Worm (Caenorhabditis elegans) whole organism, L4 larva: ENCODE results near the gene hil-2.
A peak's percentile ranks its signal among the peaks of the same experiment; 100 is the strongest.

Source experiments
- D1046.2 ChIP-seq: fragments of 200-800 bp; sonication (Bioruptor generic); IDR thresholded peaks from 2 replicates; pipeline ENCODE4 v1.3.6; 2022; ENCODE audit warnings: missing genetic modification characterization, missing compliant biosample characterization
- F37D6.2 ChIP-seq: sonication (generic microtip); optimal IDR thresholded peaks from 2 replicates; lab custom pipeline; 2016; ENCODE audit warnings: mild to moderate bottlenecking, missing genetic modification characterization, missing compliant biosample characterization
- F44E2.7 ChIP-seq: fragments of 200-800 bp; sonication (Bioruptor generic); IDR thresholded peaks from 2 replicates; pipeline ENCODE4 v2.1.2; 2022; ENCODE audit warnings: missing genetic modification characterization, missing compliant biosample characterization
- T20F7.1 ChIP-seq: fragments of 200-800 bp; sonication (Bioruptor generic); optimal IDR thresholded peaks from 2 replicates; lab custom pipeline; 2018; ENCODE audit warnings: mild to moderate bottlenecking, missing genetic modification characterization, missing compliant biosample characterization
- Y75B8A.6 ChIP-seq: fragments of 200-800 bp; sonication (Bioruptor generic); IDR thresholded peaks from 2 replicates; pipeline ENCODE4 v1.3.6; 2022; ENCODE audit warnings: missing genetic modification reagents, missing genetic modification characterization, missing compliant biosample characterization
- aha-1 ChIP-seq: fragments of 150-350 bp; peaks from one replicate; lab custom pipeline; 2014; ENCODE audit warnings: missing biosample characterization, missing genetic modification characterization
- arid-1 ChIP-seq: fragments of 200-800 bp; sonication (Bioruptor generic); conservative IDR thresholded peaks from 2 replicates; pipeline ENCODE4 v1.3.6; 2022; ENCODE audit warnings: missing genetic modification reagents, missing genetic modification characterization, missing compliant biosample characterization
- ceh-20 ChIP-seq: fragments of 200-800 bp; sonication (Bioruptor generic); IDR thresholded peaks from 2 replicates; pipeline ENCODE4 v1.3.6; 2022; ENCODE audit warnings: missing genetic modification reagents, missing genetic modification characterization, missing compliant biosample characterization
- ceh-28 ChIP-seq: fragments of 150-350 bp; optimal IDR thresholded peaks from 2 replicates; lab custom pipeline; 2014; ENCODE audit warnings: missing biosample characterization, missing genetic modification reagents, missing genetic modification characterization
- ceh-62 ChIP-seq: sonication (generic microtip); optimal IDR thresholded peaks from 2 replicates; lab custom pipeline; 2017; ENCODE audit warnings: missing biosample characterization, missing genetic modification characterization
- ces-1 ChIP-seq: fragments of 150-350 bp; sonication (generic microtip); optimal IDR thresholded peaks from 4 replicates; lab custom pipeline; 2014; ENCODE audit warnings: missing biosample characterization, missing genetic modification reagents, missing genetic modification characterization
- cey-2 ChIP-seq: sonication (generic microtip); optimal IDR thresholded peaks from 3 replicates; lab custom pipeline; 2017; ENCODE audit warnings: missing genetic modification characterization, mild to moderate bottlenecking, missing compliant biosample characterization, antibody characterized with exemption, borderline replicate concordance; ENCODE audit not compliant: insufficient read depth
- dmd-8 ChIP-seq: fragments of 200-800 bp; sonication (Bioruptor generic); IDR thresholded peaks from 2 replicates; pipeline ENCODE4 v1.3.6; 2022; ENCODE audit warnings: missing genetic modification characterization, missing compliant biosample characterization
- egl-43 ChIP-seq: fragments of 200-800 bp; sonication (Bioruptor generic); IDR thresholded peaks from 2 replicates; pipeline ENCODE4 v1.3.6; 2022; ENCODE audit warnings: missing genetic modification reagents, missing genetic modification characterization, missing compliant biosample characterization
- fos-1 ChIP-seq: fragments of 150-350 bp; optimal IDR thresholded peaks from 2 replicates; lab custom pipeline; 2014; ENCODE audit warnings: missing biosample characterization, missing genetic modification characterization
- hlh-11 ChIP-seq: fragments of 200-800 bp; sonication (Bioruptor generic); optimal IDR thresholded peaks from 2 replicates; lab custom pipeline; 2018; ENCODE audit warnings: mild to moderate bottlenecking, missing genetic modification characterization, missing compliant biosample characterization
- hlh-30 ChIP-seq: sonication (generic microtip); optimal IDR thresholded peaks from 2 replicates; lab custom pipeline; 2017; ENCODE audit warnings: antibody characterized with exemption, mild to moderate bottlenecking, missing genetic modification characterization, missing compliant biosample characterization; ENCODE audit not compliant: insufficient read depth
- hmg-1.1 ChIP-seq: fragments of 200-800 bp; sonication (Bioruptor generic); IDR thresholded peaks from 2 replicates; pipeline ENCODE4 v1.3.6; 2022; ENCODE audit warnings: missing genetic modification reagents, missing genetic modification characterization, missing compliant biosample characterization
- jun-1 ChIP-seq: fragments of 150-350 bp; optimal IDR thresholded peaks from 2 replicates; lab custom pipeline; 2014; ENCODE audit warnings: missing biosample characterization, missing genetic modification reagents, missing genetic modification characterization
- lin-29 ChIP-seq: fragments of 200-800 bp; sonication (Bioruptor generic); IDR thresholded peaks from 2 replicates; pipeline ENCODE4 v1.3.6; 2022; ENCODE audit warnings: missing genetic modification reagents, missing genetic modification characterization, missing compliant biosample characterization
- lsy-2 ChIP-seq, 2 experiments: fragments of 150-350 bp in 1 of 2; sonication (generic microtip) in 1 of 2; optimal IDR thresholded peaks; 2 replicates each; lab custom pipeline; 2014 to 2017; ENCODE audit warnings: missing biosample characterization in 2 of 2, missing genetic modification characterization in 2 of 2
- mdl-1 ChIP-seq, 2 experiments: fragments of 150-350 bp in 1 of 2; sonication (generic microtip) in 1 of 2; optimal IDR thresholded peaks; 2 replicates each; lab custom pipeline; 2014 to 2017; ENCODE audit warnings: missing biosample characterization in 2 of 2, missing genetic modification characterization in 2 of 2
- mes-2 ChIP-seq: sonication (generic microtip); optimal IDR thresholded peaks from 2 replicates; lab custom pipeline; 2016; ENCODE audit warnings: missing genotype, mild to moderate bottlenecking, missing genetic modification characterization, missing compliant biosample characterization; ENCODE audit not compliant: poor library complexity, severe bottlenecking
- nhr-102 ChIP-seq: sonication (generic microtip); optimal IDR thresholded peaks from 2 replicates; lab custom pipeline; 2016; ENCODE audit warnings: mild to moderate bottlenecking, missing genetic modification characterization, moderate library complexity, missing compliant biosample characterization
- nhr-11 ChIP-seq: fragments of 150-350 bp; optimal IDR thresholded peaks from 2 replicates; lab custom pipeline; 2014; ENCODE audit warnings: missing biosample characterization, missing genetic modification characterization
- nhr-237 ChIP-seq: sonication (generic microtip); optimal IDR thresholded peaks from 2 replicates; lab custom pipeline; 2017; ENCODE audit warnings: missing biosample characterization, missing genetic modification characterization
- nhr-41 ChIP-seq: fragments of 200-800 bp; sonication (Bioruptor generic); IDR thresholded peaks from 2 replicates; pipeline ENCODE4 v1.3.6; 2022; ENCODE audit warnings: missing genetic modification reagents, missing genetic modification characterization, missing compliant biosample characterization
- nhr-77 ChIP-seq: fragments of 150-350 bp; optimal IDR thresholded peaks from 2 replicates; lab custom pipeline; 2014; ENCODE audit warnings: missing biosample characterization, missing genetic modification characterization
- pha-4 ChIP-seq, 2 experiments: fragments of 150-350 bp in 1 of 2; fragments of 200-800 bp in 1 of 2; sonication (Bioruptor generic) in 1 of 2; IDR thresholded peaks in 1 of 2; optimal IDR thresholded peaks in 1 of 2; 2 replicates each; pipeline versions ENCODE4 v1.3.6 to Lab custom; 2014 to 2022; ENCODE audit warnings: missing genetic modification characterization in 2 of 2, missing genetic modification reagents in 2 of 2, missing biosample characterization in 1 of 2, missing compliant biosample characterization in 1 of 2
- rbr-2 ChIP-seq: sonication (generic microtip); optimal IDR thresholded peaks from 2 replicates; lab custom pipeline; 2016; ENCODE audit warnings: missing genotype, missing genetic modification characterization, missing compliant biosample characterization
- spr-1 ChIP-seq: sonication (generic microtip); optimal IDR thresholded peaks from 2 replicates; lab custom pipeline; 2016; ENCODE audit warnings: mild to moderate bottlenecking, missing genetic modification characterization, missing compliant biosample characterization
- tag-97 ChIP-seq: fragments of 200-800 bp; sonication (Bioruptor generic); IDR thresholded peaks from 2 replicates; pipeline ENCODE4 v1.3.6; 2022; ENCODE audit warnings: missing genetic modification characterization, missing compliant biosample characterization
- unc-62 ChIP-seq, 3 experiments: fragments of 150-350 bp in 1 of 3; sonication (generic microtip); optimal IDR thresholded peaks in 2 of 3; peaks in 1 of 3; 1 replicate in 1 of 3; 2 replicates in 2 of 3; lab custom pipeline; 2014 to 2017; ENCODE audit warnings: missing biosample characterization in 3 of 3, missing genetic modification characterization in 3 of 3, missing genetic modification reagents in 3 of 3, missing genotype in 1 of 3
- zag-1 ChIP-seq: fragments of 150-350 bp; optimal IDR thresholded peaks from 2 replicates; lab custom pipeline; 2014; ENCODE audit warnings: missing biosample characterization, missing genetic modification characterization
- zfp-3 ChIP-seq: fragments of 200-800 bp; sonication (Bioruptor generic); conservative IDR thresholded peaks from 2 replicates; pipeline ENCODE4 v1.3.6; 2022; ENCODE audit warnings: missing genetic modification reagents, missing genetic modification characterization, missing compliant biosample characterization
- zip-11 ChIP-seq: fragments of 200-800 bp; sonication (Bioruptor generic); IDR thresholded peaks from 2 replicates; pipeline ENCODE4 v1.3.6; 2022; ENCODE audit warnings: missing genetic modification characterization, missing compliant biosample characterization
- ztf-11 ChIP-seq: fragments of 150-350 bp; optimal IDR thresholded peaks from 2 replicates; lab custom pipeline; 2014; ENCODE audit warnings: missing biosample characterization, missing genetic modification characterization

Gene hil-2

DNA sequence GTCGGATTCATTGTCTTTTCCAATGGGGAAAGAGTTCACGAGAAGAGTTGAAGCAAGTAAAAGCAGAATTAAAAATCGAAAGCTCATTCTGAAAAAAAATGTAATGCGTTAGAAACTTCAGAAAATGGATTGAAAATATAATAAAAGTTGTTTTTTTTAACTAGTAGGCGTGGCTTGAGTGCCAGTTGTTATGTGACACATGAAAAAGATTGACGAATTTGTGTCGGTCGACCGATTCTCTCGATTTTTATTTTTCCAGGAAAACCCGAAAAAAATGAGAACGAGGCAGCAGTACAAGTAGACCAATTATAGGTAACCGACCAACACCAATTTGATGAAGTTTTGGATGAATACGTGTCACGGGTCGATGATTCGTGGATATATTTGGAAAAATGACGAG is 34.3 kb upstream of the hil-2 start, which contains the start of gene nlp-16:
Gene nlp-16, minus strand, starts transcription at position 101 of the 400 bp plus-strand sequence.
- TF ChIP-seq nhr-77 (tag; lab: Kevin White, UChicago) (no peak), nhr-11 (tag; lab: Kevin White, UChicago) (no peak), nhr-41 (GFP tag; lab: Robert Waterston, UW) (no peak), rbr-2 (tag; lab: Kevin White, UChicago) (no peak), ceh-20 (GFP tag; lab: Robert Waterston, UW) (no peak), nhr-237 (no peak), pha-4 (GFP tag; IDR thresholded peaks at IDR 0.05; lab: Robert Waterston, UW) (no peak), pha-4 (tag; optimal IDR thresholded peaks at IDR 0.05; lab: Kevin White, UChicago) (no peak), cey-2 (tag; lab: Kevin White, UChicago) (no peak), jun-1 (tag; lab: Kevin White, UChicago) (no peak), hmg-1.1 (GFP tag; lab: Robert Waterston, UW) (no peak), Y75B8A.6 (GFP tag; lab: Robert Waterston, UW) (no peak), lin-29 (GFP tag; lab: Robert Waterston, UW) (no peak)
- TF ChIP-seq, all 104 proteins: peak for 0

DNA sequence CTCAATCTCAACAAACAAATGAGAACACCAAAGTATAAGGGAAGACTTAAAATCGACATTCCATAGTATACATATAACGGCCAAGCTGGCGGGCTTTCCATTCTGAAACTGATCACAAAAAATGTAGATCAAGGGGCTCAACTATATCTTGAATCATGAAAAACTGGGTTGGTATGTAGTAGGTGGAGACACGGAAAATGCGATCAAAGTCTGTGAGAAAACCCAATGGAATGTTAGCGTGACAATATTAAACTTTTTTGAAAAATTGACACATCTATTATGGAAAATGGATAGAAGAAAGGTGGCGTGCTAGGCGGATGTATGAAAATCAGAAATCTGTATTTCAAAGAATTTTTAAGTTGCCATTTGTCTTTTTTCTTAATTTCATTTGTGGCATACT is 30.8 kb upstream of the hil-2 start, which contains the start of gene srv-28:
Gene srv-28, minus strand, starts transcription at position 101 of the 400 bp plus-strand sequence.
- TF ChIP-seq aha-1 (tag; lab: Kevin White, UChicago) (peak; percentile 7), lsy-2 (tag; optimal IDR thresholded peaks at IDR 0.05; lab: Kevin White, UChicago) (no peak), arid-1 (GFP tag; lab: Robert Waterston, UW) (no peak), F37D6.2 (no peak), unc-62 (GFP tag; optimal IDR thresholded peaks at IDR 0.05 in 1 of 2; lab: Kevin White, UChicago) (peak in 1 of 2 experiments; percentile 33), unc-62 (tag; optimal IDR thresholded peaks at IDR 0.05; lab: Kevin White, UChicago) (no peak)

DNA sequence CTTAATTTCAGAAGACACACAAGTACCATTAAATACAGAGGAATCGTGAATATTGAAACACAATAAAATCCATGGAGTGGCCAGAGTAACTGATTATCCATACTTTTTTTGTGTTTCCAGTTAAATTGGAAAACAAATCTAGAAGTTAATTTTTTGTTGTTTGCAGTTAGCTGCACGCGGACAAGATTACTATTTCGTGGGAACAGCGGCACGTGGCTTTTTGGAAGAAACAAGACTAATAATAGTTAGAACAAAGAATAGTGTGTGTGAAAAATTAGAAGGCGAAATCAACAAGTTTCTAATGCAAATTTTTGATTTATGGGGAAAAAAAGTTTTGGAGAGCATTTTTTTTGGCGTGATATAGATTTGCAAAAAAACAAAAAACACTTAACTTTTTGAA is 27.5 kb upstream of the hil-2 start, which contains the start of gene srv-29:
Gene srv-29, minus strand, starts transcription at position 101 of the 400 bp plus-strand sequence.
- TF ChIP-seq hlh-30 (tag; lab: Kevin White, UChicago), result no peak
- TF ChIP-seq nhr-102 (tag; lab: Kevin White, UChicago), result no peak
- no peak for TF ChIP-seq ztf-11 (tag; lab: Kevin White, UChicago)
- TF ChIP-seq dmd-8 (GFP tag; lab: Robert Waterston, UW), result no peak
- TF ChIP-seq T20F7.1 (GFP tag; lab: Kevin White, UChicago), result no peak
- TF ChIP-seq fos-1, result no peak
- TF ChIP-seq unc-62 (GFP tag; optimal IDR thresholded peaks at IDR 0.05 in 1 of 2; lab: Kevin White, UChicago), result no peak
- TF ChIP-seq unc-62 (tag; optimal IDR thresholded peaks at IDR 0.05; lab: Kevin White, UChicago), result no peak
- TF ChIP-seq zag-1 (tag; lab: Kevin White, UChicago), result no peak

DNA sequence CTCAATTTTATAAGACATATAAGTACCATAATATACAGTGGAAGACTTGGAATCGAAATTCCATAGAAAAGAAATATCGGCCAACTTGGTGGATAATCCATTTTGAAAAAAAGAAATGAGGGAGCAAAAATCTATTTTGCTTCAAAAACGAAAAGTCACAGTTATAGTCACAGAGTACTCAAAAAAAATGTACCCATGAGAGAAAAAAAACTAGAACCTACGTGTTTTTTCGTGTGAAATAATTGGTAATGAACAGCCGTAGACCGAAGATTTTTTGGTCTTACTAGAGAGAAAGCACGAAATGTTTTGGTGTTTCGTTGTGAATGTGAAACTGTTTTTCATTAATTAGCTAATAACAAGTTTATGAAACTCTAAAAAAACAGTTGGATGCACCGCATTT is 24.7 kb upstream of the hil-2 start, which contains the start of gene srv-30:
Gene srv-30, minus strand, starts transcription at position 101 of the 400 bp plus-strand sequence.
- TF ChIP-seq unc-62 (GFP tag; optimal IDR thresholded peaks at IDR 0.05 in 1 of 2; lab: Kevin White, UChicago), result peak in 1 of 2 experiments; percentile 42
- no peak for TF ChIP-seq unc-62 (tag; optimal IDR thresholded peaks at IDR 0.05; lab: Kevin White, UChicago)
- no peak for TF ChIP-seq F37D6.2
- TF ChIP-seq, all 104 proteins: peak for 1

DNA sequence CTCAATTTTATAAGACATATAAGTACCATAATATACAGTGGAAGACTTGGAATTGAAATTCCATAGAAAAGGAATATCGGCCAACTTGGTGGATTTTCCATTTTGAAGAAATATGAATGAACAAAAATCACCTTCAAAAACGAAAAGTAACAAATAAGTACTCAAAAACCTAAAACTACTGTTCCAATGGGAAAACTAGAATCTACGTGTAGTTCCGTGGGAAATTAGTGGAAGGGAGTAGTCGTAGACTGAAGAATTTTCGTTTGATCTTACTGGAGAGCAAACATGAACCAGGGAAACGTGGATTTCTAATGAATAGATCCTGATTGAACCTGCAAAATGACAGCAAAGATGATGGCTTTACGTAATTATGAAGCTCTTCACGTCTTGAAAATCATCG is 22.1 kb upstream of the hil-2 start, which contains the start of gene srv-31:
Gene srv-31, minus strand, starts transcription at position 101 of the 400 bp plus-strand sequence.
- TF ChIP-seq rbr-2 (tag; lab: Kevin White, UChicago) (no peak), aha-1 (tag; lab: Kevin White, UChicago) (no peak), F37D6.2 (no peak), jun-1 (tag; lab: Kevin White, UChicago) (no peak), Y75B8A.6 (GFP tag; lab: Robert Waterston, UW) (no peak), dmd-8 (GFP tag; lab: Robert Waterston, UW) (no peak), tag-97 (no peak)

DNA sequence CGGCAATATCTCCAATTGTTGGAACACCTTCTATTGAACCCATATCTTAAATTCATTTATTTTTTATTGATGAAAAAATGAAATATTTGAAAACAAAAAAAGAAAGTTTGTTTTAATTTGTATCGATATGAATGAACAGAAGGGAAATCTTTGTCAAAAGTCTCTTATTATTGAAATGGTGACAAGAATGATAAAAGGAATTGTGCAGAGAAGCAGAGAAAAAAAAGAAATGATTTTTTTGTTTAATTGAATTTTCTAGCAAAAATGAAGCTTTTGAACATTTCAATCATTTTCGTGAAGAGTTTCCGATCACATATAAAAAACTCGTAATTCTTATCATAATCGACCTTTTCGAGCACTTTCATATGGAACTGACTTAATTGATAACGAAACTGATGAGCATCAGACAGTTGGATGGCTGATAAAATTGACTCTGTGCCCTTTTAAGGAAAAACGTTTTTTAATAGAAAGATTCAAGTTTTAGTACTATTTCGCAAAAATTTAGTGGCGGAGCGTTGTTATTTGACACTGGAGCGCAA is 18.3 kb upstream of the hil-2 start, which contains the start of the genes aat-4 and T13A10.1:
Gene aat-4, minus strand, starts transcription at position 51 of the 539 bp plus-strand sequence.
Gene T13A10.1, plus strand, starts transcription at position 411 of the 539 bp plus-strand sequence.
- TF ChIP-seq rbr-2 (tag; lab: Kevin White, UChicago), result no peak
- no peak for TF ChIP-seq ceh-62 (tag; lab: Kevin White, UChicago)
- no peak for TF ChIP-seq zfp-3 (GFP tag; lab: Robert Waterston, UW)
- TF ChIP-seq ces-1 (GFP tag; lab: Kevin White, UChicago), result no peak
- no peak for TF ChIP-seq zip-11 (GFP tag; lab: Robert Waterston, UW)
- no peak for TF ChIP-seq D1046.2
- TF ChIP-seq ceh-20 (GFP tag; lab: Robert Waterston, UW), result no peak
- no peak for TF ChIP-seq F37D6.2
- TF ChIP-seq ceh-28, result no peak
- TF ChIP-seq F44E2.7, result no peak
- TF ChIP-seq egl-43 (GFP tag; lab: Robert Waterston, UW), result no peak
- no peak for TF ChIP-seq mdl-1 (tag; optimal IDR thresholded peaks at IDR 0.05; lab: Kevin White, UChicago)
- TF ChIP-seq nhr-11 (tag; lab: Kevin White, UChicago), result no peak
- no peak for TF ChIP-seq hlh-11 (tag; lab: Kevin White, UChicago)
- TF ChIP-seq mes-2 (tag; lab: Kevin White, UChicago), result no peak
- peak in 1 of 2 experiments; percentile 74 for TF ChIP-seq unc-62 (GFP tag; optimal IDR thresholded peaks at IDR 0.05 in 1 of 2; lab: Kevin White, UChicago)
- no peak for TF ChIP-seq unc-62 (tag; optimal IDR thresholded peaks at IDR 0.05; lab: Kevin White, UChicago)
- TF ChIP-seq spr-1 (tag; lab: Kevin White, UChicago), result no peak
